Worm (Caenorhabditis elegans) whole organism, dauer: Measurements from ENCODE around the gene taco-1.

ENCODE experiments used
- unc-62 ChIP-seq: sonication (generic microtip); optimal IDR thresholded peaks from 2 replicates; lab custom pipeline; 2017; ENCODE audit warnings: missing biosample characterization, missing genetic modification reagents, missing genetic modification characterization

The taco-1 gene

ce11 chrIII:283817-284216, at the start of gene taco-1:
TSS of gene taco-1 (plus strand) at chrIII:284117.
- TF ChIP-seq unc-62 (GFP tag; lab: Kevin White, UChicago), result no peak

- no peak for TF ChIP-seq unc-62 (GFP tag; lab: Kevin White, UChicago)
Observed at ce11 chrIII:235115-235514, 48.8 kb upstream of the taco-1 start.

- TF ChIP-seq unc-62 (GFP tag; lab: Kevin White, UChicago), result no peak
Observed at ce11 chrIII:235544-235943, 48.4 kb upstream of the taco-1 start, which contains the start of gene hpo-29. TSS of gene hpo-29 (plus strand) at chrIII:235844.

DNA sequence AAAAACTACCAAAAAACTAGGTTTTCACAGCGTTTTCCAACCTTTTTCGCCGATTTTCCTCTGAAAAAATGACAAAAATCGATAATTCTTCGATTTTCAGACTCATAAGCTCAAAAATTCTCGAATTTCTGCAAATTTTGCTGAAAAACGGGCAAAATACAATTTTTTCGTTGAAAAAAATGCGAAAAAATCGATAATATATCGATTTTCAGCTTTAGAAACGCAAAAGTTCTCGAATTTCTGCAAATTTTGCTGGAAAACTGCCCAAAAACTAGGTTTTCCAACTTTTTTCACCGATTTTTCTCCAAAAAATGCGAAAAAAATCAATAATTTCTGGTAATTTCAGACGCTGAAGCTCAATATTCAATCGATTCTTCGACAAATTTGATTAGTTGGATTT, 32.5 kb upstream of the taco-1 start:
- no peak for TF ChIP-seq unc-62 (GFP tag; lab: Kevin White, UChicago)

ce11 chrIII:254235-254634, 29.7 kb upstream of the taco-1 start, which contains the start of gene Y50D7A.3:
TSS of gene Y50D7A.3 (plus strand) at chrIII:254535.
- no peak for TF ChIP-seq unc-62 (GFP tag; lab: Kevin White, UChicago)

- TF ChIP-seq unc-62 (GFP tag; lab: Kevin White, UChicago), result no peak
Observed at ce11 chrIII:264790-265189, 19.1 kb upstream of the taco-1 start, which contains the start of gene xpd-1. TSS of gene xpd-1 (plus strand) at chrIII:265090.

ce11 chrIII:282506-282905, 1.4 kb upstream of the taco-1 start:
- no peak for TF ChIP-seq unc-62 (GFP tag; lab: Kevin White, UChicago)

DNA sequence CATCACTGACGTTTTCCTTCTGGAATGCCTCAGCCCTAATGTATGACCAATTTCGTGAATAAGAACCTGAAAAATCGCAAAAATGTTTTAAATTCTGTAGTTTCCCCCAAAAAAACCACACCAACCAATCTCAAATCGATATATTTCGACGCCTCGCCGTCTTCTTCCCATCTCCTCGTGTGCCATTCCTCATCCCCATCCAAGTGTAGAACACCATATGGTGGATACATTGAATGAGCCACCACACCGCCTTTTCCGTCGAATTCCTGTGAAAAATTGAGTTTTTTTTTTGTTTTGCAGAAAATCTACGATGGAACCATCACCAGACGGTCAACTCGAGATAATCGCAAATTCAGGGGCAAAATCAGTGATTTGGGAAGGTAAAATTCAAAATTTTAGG, 8.4 kb downstream of the taco-1 start, which contains the start of gene Y50D7A.1:
Gene Y50D7A.1, plus strand, starts transcription at position 301 of the 400 bp plus-strand sequence.
- TF ChIP-seq unc-62 (GFP tag; lab: Kevin White, UChicago), result no peak

ce11 chrIII:294527-294926, 10.6 kb downstream of the taco-1 start, which contains the start of gene Y50D7A.13:
TSS of gene Y50D7A.13 (minus strand) at chrIII:294627.
- TF ChIP-seq unc-62 (GFP tag; lab: Kevin White, UChicago), result no peak

DNA sequence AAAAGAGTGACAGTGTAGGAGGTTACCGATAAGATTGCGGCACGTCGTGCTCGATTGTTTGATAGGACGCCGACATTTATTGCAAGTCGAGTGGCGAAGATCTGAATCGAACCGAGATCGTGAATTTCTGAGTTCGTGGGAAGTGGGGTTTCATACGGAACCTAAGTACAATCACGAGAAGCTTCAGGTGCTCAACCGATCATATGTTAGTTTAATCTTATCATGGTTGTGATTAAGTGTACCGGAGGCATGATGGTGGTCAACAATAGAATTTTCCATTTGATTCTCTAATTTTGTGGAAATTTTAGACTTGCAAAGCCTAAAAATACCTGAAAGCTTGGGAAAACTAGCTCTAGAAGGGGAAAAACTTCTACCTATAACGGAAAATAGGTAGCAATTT, 14.5 kb downstream of the taco-1 start, which contains the start of gene ads-1:
Gene ads-1, minus strand, starts transcription at position 101 of the 400 bp plus-strand sequence.
- no peak for TF ChIP-seq unc-62 (GFP tag; lab: Kevin White, UChicago)

DNA sequence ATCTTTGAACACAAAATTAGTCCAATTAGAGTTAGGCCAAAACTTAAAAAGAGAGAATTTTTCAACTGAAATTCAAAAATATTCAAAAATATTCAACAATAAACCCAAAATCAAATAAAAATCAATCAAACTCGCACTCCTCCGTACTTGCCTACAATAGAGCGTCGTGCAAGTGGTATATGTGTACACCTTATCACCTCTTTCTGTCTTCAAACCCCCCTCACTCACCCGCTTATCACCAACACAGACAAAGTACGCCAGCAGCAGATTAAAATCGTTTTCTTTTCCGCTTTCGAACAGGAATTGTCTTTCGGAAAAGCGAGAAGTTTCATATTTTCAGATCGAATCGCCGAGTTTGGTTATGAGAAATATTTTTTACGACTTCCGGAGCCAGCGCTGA, 15.3 kb downstream of the taco-1 start:
- no peak for TF ChIP-seq unc-62 (GFP tag; lab: Kevin White, UChicago)

- TF ChIP-seq unc-62 (GFP tag; lab: Kevin White, UChicago), result no peak
Observed at ce11 chrIII:304564-304963, 20.6 kb downstream of the taco-1 start.

ce11 chrIII:311174-311573, 27.3 kb downstream of the taco-1 start:
- TF ChIP-seq unc-62 (GFP tag; lab: Kevin White, UChicago), result no peak

ce11 chrIII:312873-313272, 29.0 kb downstream of the taco-1 start:
- TF ChIP-seq unc-62 (GFP tag; lab: Kevin White, UChicago), result no peak

DNA sequence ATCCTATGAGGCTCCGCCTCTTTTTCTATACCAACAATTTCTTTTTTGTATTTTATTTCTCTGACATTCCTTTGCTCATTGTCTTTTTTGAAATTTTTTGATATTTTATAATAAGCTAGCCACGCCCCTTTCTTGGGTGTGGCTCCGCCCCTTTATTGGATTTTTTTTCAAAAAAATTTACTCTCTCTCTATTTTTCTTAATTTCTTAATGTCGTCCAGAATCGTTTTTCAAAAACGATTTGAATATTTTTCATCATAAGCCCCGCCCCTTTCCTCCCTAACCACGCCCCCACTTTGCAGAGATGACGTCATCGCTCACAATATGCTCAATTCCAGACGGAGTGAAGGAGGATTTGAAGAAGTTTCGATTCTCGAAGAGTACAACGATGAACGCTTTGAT, 31.2 kb downstream of the taco-1 start, which contains the start of gene Y50D7A.10:
Gene Y50D7A.10, plus strand, starts transcription at position 301 of the 400 bp plus-strand sequence.
- TF ChIP-seq unc-62 (GFP tag; lab: Kevin White, UChicago), result no peak
